Worm (Caenorhabditis elegans): Measurements from ENCODE around the gene arc-1.

arc-1 gene

ce11 chrII:9679842-9680241 is 5.1 kb downstream of the arc-1 start:
- no peak for TF ChIP-seq F13C5.2 (tag; optimal IDR thresholded peaks at IDR 0.05)
- TF ChIP-seq scrt-1 (GFP tag; IDR thresholded peaks at IDR 0.05): no peak
- no peak for TF ChIP-seq pes-1 (GFP tag; IDR thresholded peaks at IDR 0.05)
- TF ChIP-seq flt-1 (GFP tag; IDR thresholded peaks at IDR 0.05): no peak
- no peak for TF ChIP-seq hnd-1 (tag; optimal IDR thresholded peaks at IDR 0.05)
- no peak for TF ChIP-seq ama-1 (optimal IDR thresholded peaks at IDR 0.05)
- no peak for TF ChIP-seq hmbx-1 (tag; optimal IDR thresholded peaks at IDR 0.05)
- no peak for TF ChIP-seq ets-7 (tag; optimal IDR thresholded peaks at IDR 0.05)
- TF ChIP-seq ceh-13 (GFP tag; optimal IDR thresholded peaks at IDR 0.05): no peak

DNA sequence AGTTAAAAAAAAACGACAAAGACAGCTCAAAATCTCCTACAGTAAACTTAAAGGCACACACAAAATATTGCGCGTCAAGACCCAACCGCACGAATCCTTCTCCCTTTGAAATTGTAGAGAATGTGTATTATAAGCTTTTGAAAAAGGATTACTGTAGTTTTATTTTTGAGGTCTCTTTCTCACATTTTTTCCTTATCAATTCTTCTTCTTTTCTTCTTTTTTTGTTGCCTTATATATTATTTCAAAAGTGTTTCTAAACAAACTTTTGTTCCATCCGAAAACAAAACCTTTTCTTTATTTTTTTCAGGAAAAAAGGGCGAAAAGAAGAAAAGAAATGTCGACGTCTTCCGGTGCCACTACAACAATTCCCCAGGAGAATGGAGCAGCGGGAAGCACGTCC is 5.7 kb downstream of the arc-1 start, which contains the start of gene ZK1320.13:
ZK1320.13 (plus strand) TSS at position 301 of the 400 bp plus-strand sequence.
- no peak for TF ChIP-seq flt-1 (GFP tag; IDR thresholded peaks at IDR 0.05)
- TF ChIP-seq B0310.2 (tag; optimal IDR thresholded peaks at IDR 0.05): no peak

- no peak for TF ChIP-seq scrt-1 (GFP tag; IDR thresholded peaks at IDR 0.05)
- no peak for TF ChIP-seq tbx-37 (GFP tag; conservative IDR thresholded peaks at IDR 0.05)
- no peak for TF ChIP-seq aly-1 (tag; optimal IDR thresholded peaks at IDR 0.05)
- no peak for TF ChIP-seq tbx-11 (GFP tag; IDR thresholded peaks at IDR 0.05)
Measured at ce11 chrII:9682044-9682443, 7.3 kb downstream of the arc-1 start.

DNA sequence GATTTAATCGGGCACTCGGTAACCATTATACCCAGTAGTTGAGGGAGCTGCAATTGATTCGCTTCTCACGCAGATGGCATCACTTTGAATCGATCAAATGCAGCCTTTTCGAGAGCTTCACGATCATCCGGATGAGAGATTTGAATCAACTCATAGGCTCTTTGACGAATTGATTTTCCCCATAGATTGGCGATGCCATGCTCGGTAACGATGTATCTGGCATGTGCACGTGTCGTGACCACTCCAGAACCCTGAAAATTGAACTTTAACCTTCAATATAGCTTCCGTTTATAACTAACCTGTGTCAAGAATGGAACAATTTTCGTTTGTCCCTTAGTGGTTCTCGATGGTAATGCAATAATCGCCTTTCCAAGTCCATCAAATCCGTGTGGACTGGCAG is 9.4 kb downstream of the arc-1 start:
- TF ChIP-seq ama-1 (optimal IDR thresholded peaks at IDR 0.05) (no peak), ceh-36 (tag; optimal IDR thresholded peaks at IDR 0.05) (no peak), hnd-1 (tag; optimal IDR thresholded peaks at IDR 0.05) (no peak), sea-1 (GFP tag; conservative IDR thresholded peaks at IDR 0.05) (no peak), B0310.2 (tag; optimal IDR thresholded peaks at IDR 0.05) (no peak), tbx-37 (GFP tag; conservative IDR thresholded peaks at IDR 0.05) (no peak), tbx-11 (GFP tag; IDR thresholded peaks at IDR 0.05) (no peak), scrt-1 (GFP tag; IDR thresholded peaks at IDR 0.05) (no peak), hmg-4 (GFP tag; optimal IDR thresholded peaks at IDR 0.05) (no peak)

DNA sequence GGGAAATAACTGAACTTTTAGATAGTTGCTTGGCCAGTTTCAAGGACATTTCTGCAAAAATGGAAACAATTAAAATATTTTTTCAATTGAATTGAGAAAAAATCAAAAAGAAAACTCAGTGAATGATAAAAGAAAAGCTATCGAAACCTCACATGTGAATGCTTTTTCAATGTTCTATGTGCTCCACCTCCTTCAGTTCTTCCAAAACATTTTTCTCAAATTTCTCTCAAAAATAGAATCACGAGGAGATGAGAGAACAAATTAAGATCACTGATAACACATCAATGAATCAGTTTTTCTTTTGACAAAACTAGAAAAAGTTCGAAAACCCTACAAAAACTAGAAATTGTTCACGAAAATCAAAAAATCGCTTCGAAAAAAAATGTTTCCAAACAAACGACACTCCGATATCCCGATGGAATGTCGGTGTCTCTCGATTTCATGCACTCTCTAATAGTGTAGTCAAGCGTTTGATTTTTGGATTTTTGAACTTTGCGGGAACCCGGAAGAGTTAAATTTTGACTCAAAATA is 11.9 kb downstream of the arc-1 start, which contains the start of gene ZK1320.9:
ZK1320.9 (minus strand) TSS at position 51 of the 531 bp plus-strand sequence.
- TF ChIP-seq ama-1 (optimal IDR thresholded peaks at IDR 0.05) (no peak), tbx-11 (GFP tag; IDR thresholded peaks at IDR 0.05) (no peak), pes-1 (GFP tag; IDR thresholded peaks at IDR 0.05) (no peak), tbx-37 (GFP tag; conservative IDR thresholded peaks at IDR 0.05) (no peak), F13C5.2 (tag; optimal IDR thresholded peaks at IDR 0.05) (no peak)

ce11 chrII:9690067-9690632 is 15.4 kb downstream of the arc-1 start:
- TF ChIP-seq tra-4 (tag; optimal IDR thresholded peaks at IDR 0.05) (no peak), B0310.2 (tag; optimal IDR thresholded peaks at IDR 0.05) (no peak), ama-1 (optimal IDR thresholded peaks at IDR 0.05) (no peak), pes-1 (GFP tag; IDR thresholded peaks at IDR 0.05) (no peak)

- TF ChIP-seq scrt-1 (GFP tag; IDR thresholded peaks at IDR 0.05) (no peak), ama-1 (optimal IDR thresholded peaks at IDR 0.05) (no peak), ets-7 (tag; optimal IDR thresholded peaks at IDR 0.05) (no peak), pes-1 (GFP tag; IDR thresholded peaks at IDR 0.05) (no peak), hmbx-1 (tag; optimal IDR thresholded peaks at IDR 0.05) (no peak), tbx-37 (GFP tag; conservative IDR thresholded peaks at IDR 0.05) (no peak), tbx-11 (GFP tag; IDR thresholded peaks at IDR 0.05) (no peak), flt-1 (GFP tag; IDR thresholded peaks at IDR 0.05) (no peak), ceh-36 (tag; optimal IDR thresholded peaks at IDR 0.05) (no peak), hnd-1 (tag; optimal IDR thresholded peaks at IDR 0.05) (no peak)
Measured at ce11 chrII:9691839-9692238, 17.1 kb downstream of the arc-1 start, which contains the start of gene nlp-11. TSS of gene nlp-11 (minus strand) at chrII:9691939.

DNA sequence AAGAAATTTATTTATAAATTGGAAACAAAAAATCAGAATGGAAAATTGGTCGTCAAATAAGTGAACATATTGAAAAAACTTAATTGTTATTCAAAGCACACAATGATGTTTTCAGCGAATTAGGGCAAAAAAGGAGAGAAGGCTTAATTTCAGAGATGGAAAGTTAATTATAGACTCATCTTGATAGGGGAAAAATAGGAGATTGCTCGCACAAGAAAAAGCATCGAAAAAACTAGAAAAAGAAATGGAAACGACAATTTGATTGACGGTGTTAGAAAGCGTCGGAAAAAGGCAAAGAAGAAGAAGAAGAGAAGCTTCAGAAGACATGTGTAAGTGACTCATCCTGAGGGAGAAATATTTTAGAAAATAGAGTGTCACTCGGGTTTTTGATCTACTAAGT is 21.2 kb downstream of the arc-1 start:
- TF ChIP-seq tra-4 (tag; optimal IDR thresholded peaks at IDR 0.05): no peak
- TF ChIP-seq ets-7 (tag; optimal IDR thresholded peaks at IDR 0.05): no peak
- TF ChIP-seq scrt-1 (GFP tag; IDR thresholded peaks at IDR 0.05): no peak
- TF ChIP-seq tbx-37 (GFP tag; conservative IDR thresholded peaks at IDR 0.05): no peak
- no peak for TF ChIP-seq aly-1 (tag; optimal IDR thresholded peaks at IDR 0.05)
- TF ChIP-seq hmg-4 (GFP tag; optimal IDR thresholded peaks at IDR 0.05): no peak
- TF ChIP-seq sea-1 (GFP tag; conservative IDR thresholded peaks at IDR 0.05): no peak
- no peak for TF ChIP-seq B0310.2 (tag; optimal IDR thresholded peaks at IDR 0.05)
- TF ChIP-seq ceh-13 (GFP tag; optimal IDR thresholded peaks at IDR 0.05): no peak
- TF ChIP-seq F13C5.2 (tag; optimal IDR thresholded peaks at IDR 0.05): no peak
- TF ChIP-seq hnd-1 (tag; optimal IDR thresholded peaks at IDR 0.05): no peak

ce11 chrII:9700363-9700762 is 25.6 kb downstream of the arc-1 start, which contains the start of the genes Y53C12A.8 and Y53C12A.7:
TSS of gene Y53C12A.8 (minus strand) at chrII:9700463.
TSS of gene Y53C12A.7 (plus strand) at chrII:9700543.
- TF ChIP-seq scrt-1 (GFP tag; IDR thresholded peaks at IDR 0.05): no peak
- TF ChIP-seq hmbx-1 (tag; optimal IDR thresholded peaks at IDR 0.05): no peak
- TF ChIP-seq hmg-4 (GFP tag; optimal IDR thresholded peaks at IDR 0.05): no peak
- TF ChIP-seq ama-1 (optimal IDR thresholded peaks at IDR 0.05): no peak
- no peak for TF ChIP-seq tra-4 (tag; optimal IDR thresholded peaks at IDR 0.05)
- TF ChIP-seq sea-1 (GFP tag; conservative IDR thresholded peaks at IDR 0.05): no peak
- TF ChIP-seq B0310.2 (tag; optimal IDR thresholded peaks at IDR 0.05): no peak
- TF ChIP-seq ets-7 (tag; optimal IDR thresholded peaks at IDR 0.05): no peak
- no peak for TF ChIP-seq tbx-11 (GFP tag; IDR thresholded peaks at IDR 0.05)
- no peak for TF ChIP-seq flt-1 (GFP tag; IDR thresholded peaks at IDR 0.05)
- TF ChIP-seq tbx-37 (GFP tag; conservative IDR thresholded peaks at IDR 0.05): no peak
- TF ChIP-seq F13C5.2 (tag; optimal IDR thresholded peaks at IDR 0.05): no peak
- no peak for TF ChIP-seq aly-1 (tag; optimal IDR thresholded peaks at IDR 0.05)
- no peak for TF ChIP-seq pes-1 (GFP tag; IDR thresholded peaks at IDR 0.05)
- TF ChIP-seq ceh-36 (tag; optimal IDR thresholded peaks at IDR 0.05): no peak
- TF ChIP-seq hnd-1 (tag; optimal IDR thresholded peaks at IDR 0.05): no peak
- TF ChIP-seq ceh-13 (GFP tag; optimal IDR thresholded peaks at IDR 0.05): no peak
